Fruit fly (Drosophila melanogaster): Measurements from ENCODE around the gene CG34279.

Gene CG34279

dm6 chr3R:17391313-17391845 is 11.7 kb downstream of the CG34279 start, which contains the start of the genes Brf and sds22 (continued):
- TF ChIP-seq CG4820 (GFP tag; optimal IDR thresholded peaks at IDR 0.05) (peak; percentile 96), Pdp1 (GFP tag; optimal IDR thresholded peaks at IDR 0.05) (peak; percentile 95 to 97), dmrt99B (tag; optimal IDR thresholded peaks at IDR 0.05) (peak; percentile 93), NFAT (GFP tag; IDR thresholded peaks at IDR 0.05) (peak; percentile 89), Ssrp (tag; optimal IDR thresholded peaks at IDR 0.05) (peak; percentile 96), CG32772 (GFP tag; IDR thresholded peaks at IDR 0.05) (peak; percentile 93), CG18262 (tag; optimal IDR thresholded peaks at IDR 0.05) (peak; percentile 94), CG2889 (GFP tag; IDR thresholded peaks at IDR 0.05) (peak; percentile 91), nerfin-1 (tag; optimal IDR thresholded peaks at IDR 0.05) (peak; percentile 93), B-H2 (GFP tag; optimal IDR thresholded peaks at IDR 0.05) (peak; percentile 97), ac (GFP tag; optimal IDR thresholded peaks at IDR 0.05) (peak; percentile 55), fd102C (GFP tag; optimal IDR thresholded peaks at IDR 0.05) (peak; percentile 67), odd (GFP tag; optimal IDR thresholded peaks at IDR 0.05) (peak; percentile 88), CG10431 (GFP tag; optimal IDR thresholded peaks at IDR 0.05) (peak; percentile 76), Trl (optimal IDR thresholded peaks at IDR 0.05) (no peak), Trl (GFP tag; optimal IDR thresholded peaks at IDR 0.05) (peak; percentile 96), CG17385 (GFP tag; optimal IDR thresholded peaks at IDR 0.05) (peak; percentile 99), CG2199 (GFP tag; IDR thresholded peaks at IDR 0.05) (peak; percentile 70; the same call in 1 of the 3 replicates), dm (GFP tag; optimal IDR thresholded peaks at IDR 0.05) (peak; percentile 95), ranshi (GFP tag; IDR thresholded peaks at IDR 0.05) (peak; percentile 95), MESR4 (GFP tag; optimal IDR thresholded peaks at IDR 0.05) (peak; percentile 36), so (GFP tag; IDR thresholded peaks at IDR 0.05) (peak; percentile 87), cg (GFP tag; optimal IDR thresholded peaks at IDR 0.05) (no peak), GATAe (GFP tag; conservative IDR thresholded peaks at IDR 0.05) (peak; percentile 74), Xbp1 (GFP tag; optimal IDR thresholded peaks at IDR 0.05) (peak; percentile 98), Rfx (GFP tag; IDR thresholded peaks at IDR 0.05) (peak; percentile 97), CG11085 (GFP tag; IDR thresholded peaks at IDR 0.05) (peak; percentile 84), kay (GFP tag; optimal IDR thresholded peaks at IDR 0.05) (peak; percentile 98), dimm (GFP tag; IDR thresholded peaks at IDR 0.05) (peak; percentile 77), ham (GFP tag; IDR thresholded peaks at IDR 0.05) (peak; percentile 80), CG10209 (GFP tag; optimal IDR thresholded peaks at IDR 0.05) (peak; percentile 95), knrl (GFP tag; IDR thresholded peaks at IDR 0.05; ENCODE audit: partially characterized antibody) (peak; percentile 87), CG12104 (GFP tag; optimal IDR thresholded peaks at IDR 0.05) (peak; percentile 94), p53 (GFP tag; optimal IDR thresholded peaks at IDR 0.05) (peak; percentile 78), CG15514 (GFP tag; optimal IDR thresholded peaks at IDR 0.05) (peak; percentile 87), CG1024 (GFP tag; IDR thresholded peaks at IDR 0.05) (peak; percentile 86), org-1 (GFP tag; optimal IDR thresholded peaks at IDR 0.05) (peak; percentile 87), pum (GFP tag; optimal IDR thresholded peaks at IDR 0.05) (peak; percentile 96), CG3847 (GFP tag; IDR thresholded peaks at IDR 0.05) (peak; percentile 97), CG14965 (GFP tag; optimal IDR thresholded peaks at IDR 0.05; ENCODE audit: borderline replicate concordance) (peak; percentile 48), CG13123 (GFP tag; optimal IDR thresholded peaks at IDR 0.05) (peak; percentile 94), CG11723 (GFP tag; optimal IDR thresholded peaks at IDR 0.05) (peak; percentile 88), Six4 (GFP tag; optimal IDR thresholded peaks at IDR 0.05) (peak; percentile 94), Jarid2 (GFP tag; optimal IDR thresholded peaks at IDR 0.05) (peak; percentile 62), row (GFP tag; IDR thresholded peaks at IDR 0.05) (peak; percentile 98), CG10462 (GFP tag; optimal IDR thresholded peaks at IDR 0.05) (peak; percentile 93), CG14014 (GFP tag; IDR thresholded peaks at IDR 0.05) (peak; percentile 93), zf30C (GFP tag; optimal IDR thresholded peaks at IDR 0.05) (no peak), CG7786 (GFP tag; optimal IDR thresholded peaks at IDR 0.05) (peak; percentile 95), CG4282 (GFP tag; optimal IDR thresholded peaks at IDR 0.05) (peak; percentile 90)

All from whole organism, embryonic.